Fruit fly (Drosophila melanogaster): ENCODE measurements around the gene mge.

Gene mge

DNA sequence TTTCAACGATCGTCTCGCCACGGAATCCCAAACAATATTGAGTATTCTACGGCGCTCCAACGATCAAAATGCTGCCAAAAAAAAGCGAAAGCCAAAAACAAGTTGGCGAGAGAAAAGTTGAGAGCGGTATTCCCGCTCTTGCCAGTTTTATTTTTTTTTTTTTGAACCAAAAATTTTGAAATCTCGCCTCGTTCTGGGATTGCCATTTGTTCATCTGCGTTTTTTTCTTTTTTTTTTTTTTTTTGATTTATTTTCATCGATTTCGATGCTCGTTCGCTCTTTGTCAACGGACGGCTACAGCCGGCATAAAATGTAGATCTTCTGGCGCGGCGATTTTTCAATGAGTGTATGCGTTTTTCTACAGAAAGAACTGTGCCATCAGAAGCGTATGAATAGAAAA is 23.9 kb upstream of the mge start:
- no peak for TF ChIP-seq row (GFP tag; IDR thresholded peaks at IDR 0.05)
- peak; percentile 47 for TF ChIP-seq Med (GFP tag)
- TF ChIP-seq CG32772 (GFP tag; IDR thresholded peaks at IDR 0.05), result 0 out of 2 replicates have a peak, but pooled peaks have one; percentile 24
- peak in 1 of 2 experiments; percentile 31 for TF ChIP-seq Trl (optimal IDR thresholded peaks at IDR 0.05)
- no peak for TF ChIP-seq Trl (GFP tag; optimal IDR thresholded peaks at IDR 0.05)
- 0 out of 2 replicates have a peak, but pooled peaks have one; percentile 12 for TF ChIP-seq slbo (GFP tag; IDR thresholded peaks at IDR 0.05)
- no peak for TF ChIP-seq disco-r (GFP tag; optimal IDR thresholded peaks at IDR 0.05)
- TF ChIP-seq Drgx (GFP tag; IDR thresholded peaks at IDR 0.05), result peak; percentile 79
- TF ChIP-seq CG17359 (tag; optimal IDR thresholded peaks at IDR 0.05), result no peak
- TF ChIP-seq Vsx1 (GFP tag; optimal IDR thresholded peaks at IDR 0.05), result no peak

DNA sequence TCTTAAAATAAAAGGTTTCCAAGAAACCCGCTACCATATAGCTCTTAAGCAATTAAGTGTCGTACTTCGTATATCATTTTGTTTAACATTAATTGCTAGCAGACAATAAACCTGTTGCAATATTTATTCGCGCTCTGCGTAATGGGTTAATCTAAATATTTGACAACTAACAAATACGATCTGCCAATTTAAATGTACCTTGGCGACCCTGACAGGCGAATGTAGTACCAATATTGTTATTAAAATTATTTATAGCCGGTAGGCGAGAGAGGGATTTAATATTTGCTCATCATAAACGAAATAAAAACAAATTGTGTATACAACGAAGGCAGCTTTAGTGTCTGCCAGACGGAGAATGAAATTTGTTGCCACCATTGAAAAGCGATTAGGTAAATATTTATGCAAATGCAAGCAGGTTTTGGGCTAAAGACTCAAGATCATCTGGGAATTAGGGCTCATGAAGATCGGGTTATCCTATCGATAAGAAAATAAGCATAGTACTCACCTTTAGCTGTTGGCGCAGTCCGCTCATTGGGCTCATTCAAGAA is 23.1 kb upstream of the mge start:
- TF ChIP-seq CG11560 (tag; IDR thresholded peaks at IDR 0.05), result no peak
- no peak for TF ChIP-seq CG11723 (GFP tag; optimal IDR thresholded peaks at IDR 0.05)
- no peak for TF ChIP-seq CG5953 (GFP tag; IDR thresholded peaks at IDR 0.05)
- TF ChIP-seq odd (GFP tag; optimal IDR thresholded peaks at IDR 0.05), result peak; percentile 23
- TF ChIP-seq luna (GFP tag; optimal IDR thresholded peaks at IDR 0.05), result no peak
- TF ChIP-seq corto (GFP tag; optimal IDR thresholded peaks at IDR 0.05), result no peak
- TF ChIP-seq CG3163 (GFP tag; optimal IDR thresholded peaks at IDR 0.05), result no peak
- no peak for TF ChIP-seq CG10959 (GFP tag; IDR thresholded peaks at IDR 0.05)
- TF ChIP-seq onecut (GFP tag; IDR thresholded peaks at IDR 0.05), result no peak
- TF ChIP-seq Gug (GFP tag; IDR thresholded peaks at IDR 0.05), result no peak
- TF ChIP-seq chinmo (GFP tag; IDR thresholded peaks at IDR 0.05; ENCODE audit: partially characterized antibody), result no peak
- no peak for TF ChIP-seq NK7.1 (GFP tag; optimal IDR thresholded peaks at IDR 0.05)
- no peak for TF ChIP-seq CG3726 (GFP tag; IDR thresholded peaks at IDR 0.05)
- TF ChIP-seq pb (GFP tag; optimal IDR thresholded peaks at IDR 0.05), result no peak
- no peak for TF ChIP-seq gcm2 (GFP tag; optimal IDR thresholded peaks at IDR 0.05)
- TF ChIP-seq Hsf (GFP tag; optimal IDR thresholded peaks at IDR 0.05), result no peak
- TF ChIP-seq pzg (GFP tag; optimal IDR thresholded peaks at IDR 0.05), result no peak
- no peak for TF ChIP-seq vnd (GFP tag; IDR thresholded peaks at IDR 0.05; ENCODE audit: partially characterized antibody)
- TF ChIP-seq CG8290 (GFP tag; optimal IDR thresholded peaks at IDR 0.05), result no peak
- TF ChIP-seq CG8290 (tag; optimal IDR thresholded peaks at IDR 0.05), result peak in 1 of 2 experiments; percentile 81
- no peak for TF ChIP-seq lilli (GFP tag; optimal IDR thresholded peaks at IDR 0.05)
- no peak for TF ChIP-seq CG12236 (GFP tag; optimal IDR thresholded peaks at IDR 0.05)
- TF ChIP-seq gce (GFP tag; IDR thresholded peaks at IDR 0.05), result no peak
- TF ChIP-seq CG14014 (GFP tag; IDR thresholded peaks at IDR 0.05), result no peak
- TF ChIP-seq Awh (GFP tag; IDR thresholded peaks at IDR 0.05), result no peak
- no peak for TF ChIP-seq E2f2 (GFP tag; IDR thresholded peaks at IDR 0.05)
- no peak for TF ChIP-seq CG12155 (GFP tag; optimal IDR thresholded peaks at IDR 0.05)
- TF ChIP-seq CG5245 (GFP tag; optimal IDR thresholded peaks at IDR 0.05), result no peak
- TF ChIP-seq Hmr (GFP tag; optimal IDR thresholded peaks at IDR 0.05), result peak; percentile 72
- TF ChIP-seq CG10462 (GFP tag; optimal IDR thresholded peaks at IDR 0.05), result no peak
- TF ChIP-seq Eip74EF (GFP tag; optimal IDR thresholded peaks at IDR 0.05), result no peak
- no peak for TF ChIP-seq Hr39 (optimal IDR thresholded peaks at IDR 0.05)
- peak; percentile 84 for TF ChIP-seq Med (GFP tag)
- no peak for TF ChIP-seq Blimp-1 (GFP tag; optimal IDR thresholded peaks at IDR 0.05)
- TF ChIP-seq CG6272 (GFP tag; IDR thresholded peaks at IDR 0.05), result no peak
- no peak for TF ChIP-seq z (GFP tag; IDR thresholded peaks at IDR 0.05)
- no peak for TF ChIP-seq pnt (GFP tag; optimal IDR thresholded peaks at IDR 0.05)
- no peak for TF ChIP-seq ab (GFP tag; optimal IDR thresholded peaks at IDR 0.05)
- no peak for TF ChIP-seq CG9727 (GFP tag; optimal IDR thresholded peaks at IDR 0.05)
- TF ChIP-seq CG17829 (tag; optimal IDR thresholded peaks at IDR 0.05), result no peak
- no peak for TF ChIP-seq Dref (GFP tag; IDR thresholded peaks at IDR 0.05)
- no peak for TF ChIP-seq run (tag; optimal IDR thresholded peaks at IDR 0.05)
- no peak for TF ChIP-seq CG8388 (GFP tag; optimal IDR thresholded peaks at IDR 0.05)

Data from whole organism, embryonic.